Worm (Caenorhabditis elegans): Measurements from ENCODE around the gene irld-36.

DNA sequence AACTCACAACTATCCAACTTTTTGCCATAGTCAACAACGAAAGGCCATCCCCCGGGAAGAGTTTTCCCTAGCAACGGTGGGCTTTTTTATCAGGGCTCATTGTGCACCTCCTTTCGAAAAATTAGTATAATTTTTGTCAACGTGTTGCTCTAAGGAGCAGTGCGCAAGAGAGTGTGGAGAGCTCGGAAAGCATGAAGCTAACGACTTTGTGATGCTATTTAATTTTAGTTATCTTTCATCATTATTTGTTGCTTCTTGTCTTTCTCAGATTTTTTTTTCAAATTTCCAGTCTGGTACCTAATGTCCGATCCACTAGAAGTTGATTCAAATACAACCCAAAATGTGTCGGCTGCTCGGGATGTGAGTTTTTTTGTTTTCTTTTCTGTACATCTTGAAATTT is 50.9 kb downstream of the irld-36 start, which contains the start of gene ceh-81:
- TF ChIP-seq pha-4 (tag; optimal IDR thresholded peaks at IDR 0.05) (no peak), snpc-4 (tag; optimal IDR thresholded peaks at IDR 0.05) (no peak), mep-1 (tag; optimal IDR thresholded peaks at IDR 0.05) (no peak), unc-62 (GFP tag; optimal IDR thresholded peaks at IDR 0.05) (no peak), ces-1 (GFP tag; optimal IDR thresholded peaks at IDR 0.05) (no peak), cnd-1 (tag; optimal IDR thresholded peaks at IDR 0.05) (no peak), nhr-2 (tag; optimal IDR thresholded peaks at IDR 0.05) (no peak), lin-13 (tag; optimal IDR thresholded peaks at IDR 0.05) (no peak), unc-39 (tag; optimal IDR thresholded peaks at IDR 0.05) (no peak), nhr-76 (tag; optimal IDR thresholded peaks at IDR 0.05) (no peak), nhr-237 (tag; optimal IDR thresholded peaks at IDR 0.05) (no peak), M03D4.4 (tag; optimal IDR thresholded peaks at IDR 0.05) (no peak), lin-32 (GFP tag; optimal IDR thresholded peaks at IDR 0.05) (no peak)
